Fruit fly (Drosophila melanogaster): ENCODE results near the gene CG11248.

dm6 chr3L:21730354-21730753, 50.5 kb downstream of the CG11248 start, which contains the start of gene CG14570:
- TF ChIP-seq Crg-1 (GFP tag; optimal IDR thresholded peaks at IDR 0.05): no peak
- TF ChIP-seq bab1 (GFP tag; optimal IDR thresholded peaks at IDR 0.05): no peak
- TF ChIP-seq CG12768 (GFP tag; optimal IDR thresholded peaks at IDR 0.05): no peak

All from whole organism, adult.